Worm (Caenorhabditis elegans) whole organism, L2 larva: Measurements from ENCODE around the gene B0001.3.

ENCODE experiments used
- alr-1 ChIP-seq: fragments of 150-350 bp; optimal IDR thresholded peaks from 2 replicates; lab custom pipeline; 2014; ENCODE audit warnings: missing biosample characterization, missing genetic modification characterization
- aly-2 ChIP-seq: fragments of 150-350 bp; optimal IDR thresholded peaks from 2 replicates; lab custom pipeline; 2014; ENCODE audit warnings: missing biosample characterization, missing genetic modification characterization
- ceh-82 ChIP-seq: fragments of 150-350 bp; optimal IDR thresholded peaks from 2 replicates; lab custom pipeline; 2014; ENCODE audit warnings: missing biosample characterization, missing genetic modification characterization
- fos-1 ChIP-seq: fragments of 150-350 bp; optimal IDR thresholded peaks from 2 replicates; lab custom pipeline; 2014; ENCODE audit warnings: missing biosample characterization, missing genetic modification characterization
- mab-5 ChIP-seq: fragments of 150-350 bp; optimal IDR thresholded peaks from 2 replicates; lab custom pipeline; 2014; ENCODE audit warnings: missing biosample characterization, missing genetic modification characterization
- mbf-1 ChIP-seq: sonication (generic microtip); optimal IDR thresholded peaks from 2 replicates; lab custom pipeline; 2017; ENCODE audit warnings: missing biosample characterization, missing genetic modification characterization
- nhr-237 ChIP-seq: fragments of 150-350 bp; optimal IDR thresholded peaks from 2 replicates; lab custom pipeline; 2014; ENCODE audit warnings: missing biosample characterization, missing genetic modification characterization
- nhr-25 ChIP-seq: fragments of 150-350 bp; sonication (generic microtip); optimal IDR thresholded peaks from 3 replicates; lab custom pipeline; 2014; ENCODE audit warnings: missing biosample characterization, missing genetic modification characterization
- nhr-6 ChIP-seq: fragments of 150-350 bp; optimal IDR thresholded peaks from 2 replicates; lab custom pipeline; 2014; ENCODE audit warnings: missing biosample characterization, missing genetic modification characterization
- unc-39 ChIP-seq: fragments of 150-350 bp; optimal IDR thresholded peaks from 2 replicates; lab custom pipeline; 2014; ENCODE audit warnings: missing biosample characterization, missing genetic modification characterization
- ztf-1 ChIP-seq: fragments of 200-800 bp; sonication (Bioruptor generic); conservative IDR thresholded peaks from 2 replicates; pipeline ENCODE4 v1.3.6; 2022; ENCODE audit warnings: missing genetic modification characterization, missing compliant biosample characterization

ce11 chrIV:12140959-12141358 lies 4.6 kb downstream of the B0001.3 start, which contains the start of gene B0001.8:
- no peak for TF ChIP-seq ztf-1 (GFP tag; lab: Robert Waterston, UW)
- TF ChIP-seq fos-1: no peak
- no peak for TF ChIP-seq aly-2
- TF ChIP-seq alr-1 (tag; lab: Kevin White, UChicago): no peak
- TF ChIP-seq nhr-237 (tag; lab: Kevin White, UChicago): no peak
- TF ChIP-seq mbf-1 (tag; lab: Kevin White, UChicago): no peak
- TF ChIP-seq nhr-25: no peak
- no peak for TF ChIP-seq unc-39 (tag; lab: Kevin White, UChicago)
- no peak for TF ChIP-seq mab-5 (tag; lab: Kevin White, UChicago)
- TF ChIP-seq ceh-82 (tag; lab: Kevin White, UChicago): no peak
- no peak for TF ChIP-seq nhr-6
